Worm (Caenorhabditis elegans) whole organism, L1 larva: ENCODE results near the gene rps-23.

Experiments
- egl-27 ChIP-seq, 2 experiments: fragments of 150-350 bp in 1 of 2; sonication (generic microtip); optimal IDR thresholded peaks; 3 replicates each; lab custom pipeline; 2017 to 2018; ENCODE audit warnings: missing biosample characterization in 2 of 2, missing genetic modification characterization in 2 of 2, missing genetic modification reagents in 2 of 2
- nhr-12 ChIP-seq: sonication (generic microtip); optimal IDR thresholded peaks from 2 replicates; lab custom pipeline; 2017; ENCODE audit warnings: missing biosample characterization, missing genetic modification characterization
- pqm-1 ChIP-seq: sonication (generic microtip); optimal IDR thresholded peaks from 3 replicates; lab custom pipeline; 2017; ENCODE audit warnings: missing biosample characterization, missing genetic modification characterization

ce11 chrIV:12371879-12372278 is 19.0 kb downstream of the rps-23 start, which contains the start of gene wdr-46:
- TF ChIP-seq egl-27 (tag; optimal IDR thresholded peaks at IDR 0.05; lab: Kevin White, UChicago) (no peak), nhr-12 (no peak), pqm-1 (tag; lab: Kevin White, UChicago) (no peak)
